Worm (Caenorhabditis elegans) whole organism, late embryonic: ENCODE measurements around the gene R148.8.

ENCODE experiments used
- ahr-1 ChIP-seq: sonication (generic microtip); optimal IDR thresholded peaks from 2 replicates; lab custom pipeline; 2016; ENCODE audit warnings: missing genetic modification characterization, missing compliant biosample characterization
- ceh-2 ChIP-seq: sonication (generic microtip); optimal IDR thresholded peaks from 2 replicates; lab custom pipeline; 2016; ENCODE audit warnings: missing genotype, missing genetic modification characterization, missing compliant biosample characterization
- fax-1 ChIP-seq: sonication (generic microtip); optimal IDR thresholded peaks from 2 replicates; lab custom pipeline; 2016; ENCODE audit warnings: missing genotype, missing genetic modification characterization, missing compliant biosample characterization
- nfya-1 ChIP-seq: sonication (generic microtip); optimal IDR thresholded peaks from 2 replicates; lab custom pipeline; 2017; ENCODE audit warnings: missing genetic modification characterization, mild to moderate bottlenecking, missing compliant biosample characterization, antibody characterized with exemption, moderate library complexity
- rnt-1 ChIP-seq: sonication (generic microtip); optimal IDR thresholded peaks from 2 replicates; lab custom pipeline; 2016; ENCODE audit warnings: missing genetic modification characterization, missing compliant biosample characterization

- no peak for TF ChIP-seq fax-1 (tag; lab: Kevin White, UChicago)
- no peak for TF ChIP-seq ceh-2 (tag; lab: Kevin White, UChicago)
- no peak for TF ChIP-seq ahr-1 (tag; lab: Kevin White, UChicago)
- no peak for TF ChIP-seq rnt-1 (tag; lab: Kevin White, UChicago)
- no peak for TF ChIP-seq nfya-1 (tag; lab: Kevin White, UChicago)
Measured at ce11 chrIII:3222707-3223106, 31.4 kb downstream of the R148.8 start.
